Worm (Caenorhabditis elegans): ENCODE data around the gene rps-27.

DNA sequence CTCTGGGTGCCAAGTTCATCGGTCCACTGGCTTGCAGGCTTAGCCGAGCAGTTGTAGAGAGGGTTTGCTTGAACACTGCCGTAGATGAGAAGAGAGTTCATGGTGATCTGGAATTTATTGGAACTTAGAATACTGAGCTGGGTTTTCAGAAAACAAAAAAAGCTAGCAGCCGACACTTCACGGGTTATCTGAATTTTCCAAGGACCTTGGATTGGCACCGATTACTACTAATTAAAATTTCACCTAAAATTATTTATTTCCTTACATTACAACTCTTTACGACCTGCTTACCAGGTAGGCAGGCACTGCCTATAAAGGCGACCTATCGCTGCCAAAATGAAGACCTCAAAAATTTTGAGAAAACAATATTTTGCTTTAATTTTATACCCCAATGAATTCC, 47.9 kb downstream of the rps-27 start, which contains the start of gene srt-52:
- TF ChIP-seq nhr-12 (tag; optimal IDR thresholded peaks at IDR 0.05) (no peak), ztf-4 (tag; optimal IDR thresholded peaks at IDR 0.05) (no peak), blmp-1 (tag; optimal IDR thresholded peaks at IDR 0.05; ENCODE audit: insufficient read depth) (no peak), unc-62 (GFP tag; optimal IDR thresholded peaks at IDR 0.05) (no peak), nhr-77 (tag; optimal IDR thresholded peaks at IDR 0.05) (no peak), lsy-2 (tag; optimal IDR thresholded peaks at IDR 0.05) (no peak), ztf-1 (GFP tag; conservative IDR thresholded peaks at IDR 0.05) (no peak), nhr-21 (tag; optimal IDR thresholded peaks at IDR 0.05) (no peak), ama-1 (optimal IDR thresholded peaks at IDR 0.05) (no peak), skn-1 (tag; optimal IDR thresholded peaks at IDR 0.05) (no peak), lin-39 (tag; optimal IDR thresholded peaks at IDR 0.05) (no peak)

Measured in whole organism, L2 larva.